Worm (Caenorhabditis elegans): Measurements from ENCODE around the gene catp-8.

catp-8 gene

ce11 chrIV:11491422-11491821 is 12.4 kb upstream of the catp-8 start:
- no peak for TF ChIP-seq ceh-9 (tag; optimal IDR thresholded peaks at IDR 0.05)
- TF ChIP-seq unc-3 (GFP tag; conservative IDR thresholded peaks at IDR 0.05), result no peak
- no peak for TF ChIP-seq unc-3 (tag; optimal IDR thresholded peaks at IDR 0.05)
- no peak for TF ChIP-seq sox-4 (tag; optimal IDR thresholded peaks at IDR 0.05)
- TF ChIP-seq unc-42 (tag; optimal IDR thresholded peaks at IDR 0.05), result no peak
- no peak for TF ChIP-seq pha-4 (tag; optimal IDR thresholded peaks at IDR 0.05)
- TF ChIP-seq che-1 (tag; optimal IDR thresholded peaks at IDR 0.05), result no peak
- no peak for TF ChIP-seq C08G9.2 (tag; optimal IDR thresholded peaks at IDR 0.05)
- no peak for TF ChIP-seq T23F11.4 (GFP tag; optimal IDR thresholded peaks at IDR 0.05)
- TF ChIP-seq ceh-19 (GFP tag; optimal IDR thresholded peaks at IDR 0.05), result no peak
- no peak for TF ChIP-seq hlh-15 (tag; optimal IDR thresholded peaks at IDR 0.05)
- TF ChIP-seq dve-1 (tag; optimal IDR thresholded peaks at IDR 0.05), result no peak

ce11 chrIV:11489610-11490339 is 10.7 kb upstream of the catp-8 start:
- TF ChIP-seq dmd-4 (tag; optimal IDR thresholded peaks at IDR 0.05; ENCODE audit: borderline replicate concordance), result no peak
- no peak for TF ChIP-seq pat-9 (tag; optimal IDR thresholded peaks at IDR 0.05)
- no peak for TF ChIP-seq fkh-10 (GFP tag; optimal IDR thresholded peaks at IDR 0.05)
- TF ChIP-seq nfya-1 (tag; optimal IDR thresholded peaks at IDR 0.05), result peak; percentile 25
- TF ChIP-seq npax-4 (tag; optimal IDR thresholded peaks at IDR 0.05), result no peak
- no peak for TF ChIP-seq pax-1 (tag; optimal IDR thresholded peaks at IDR 0.05)
- TF ChIP-seq ceh-34 (tag; optimal IDR thresholded peaks at IDR 0.05), result no peak
- TF ChIP-seq mec-3 (tag; optimal IDR thresholded peaks at IDR 0.05; ENCODE audit: borderline replicate concordance), result no peak
- peak; percentile 7 for TF ChIP-seq tbx-2 (tag; optimal IDR thresholded peaks at IDR 0.05)
- no peak for TF ChIP-seq unc-55 (GFP tag; optimal IDR thresholded peaks at IDR 0.05)
- TF ChIP-seq nhr-11 (tag; optimal IDR thresholded peaks at IDR 0.05), result no peak
- no peak for TF ChIP-seq ceh-9 (tag; optimal IDR thresholded peaks at IDR 0.05)
- no peak for TF ChIP-seq unc-42 (tag; optimal IDR thresholded peaks at IDR 0.05)
- TF ChIP-seq fax-1 (tag; optimal IDR thresholded peaks at IDR 0.05), result no peak
- peak; percentile 20 for TF ChIP-seq hlh-8 (tag; optimal IDR thresholded peaks at IDR 0.05)
- TF ChIP-seq C38D4.7 (GFP tag; optimal IDR thresholded peaks at IDR 0.05), result no peak
- TF ChIP-seq ceh-18 (tag; optimal IDR thresholded peaks at IDR 0.05), result peak; percentile 86
- TF ChIP-seq ceh-45 (GFP tag; IDR thresholded peaks at IDR 0.05), result no peak
- no peak for TF ChIP-seq ceh-30 (tag; optimal IDR thresholded peaks at IDR 0.05)
- no peak for TF ChIP-seq nhr-232 (tag; optimal IDR thresholded peaks at IDR 0.05)
- no peak for TF ChIP-seq elt-4 (tag; optimal IDR thresholded peaks at IDR 0.05)
- TF ChIP-seq ceh-2 (tag; optimal IDR thresholded peaks at IDR 0.05), result no peak
- TF ChIP-seq ceh-22 (tag; optimal IDR thresholded peaks at IDR 0.05), result no peak
- no peak for TF ChIP-seq F13H6.1 (tag; optimal IDR thresholded peaks at IDR 0.05)

- TF ChIP-seq nfya-1 (tag; optimal IDR thresholded peaks at IDR 0.05) (no peak), K09A11.1 (tag; optimal IDR thresholded peaks at IDR 0.05; ENCODE audit: insufficient read depth) (no peak), ama-1 (optimal IDR thresholded peaks at IDR 0.05) (no peak), pat-9 (tag; optimal IDR thresholded peaks at IDR 0.05) (no peak), syd-9 (tag; optimal IDR thresholded peaks at IDR 0.05) (no peak), ahr-1 (tag; optimal IDR thresholded peaks at IDR 0.05) (no peak), zip-5 (tag; optimal IDR thresholded peaks at IDR 0.05) (no peak), dve-1 (tag; optimal IDR thresholded peaks at IDR 0.05) (no peak), dmd-4 (tag; optimal IDR thresholded peaks at IDR 0.05; ENCODE audit: borderline replicate concordance) (no peak), hlh-13 (GFP tag; optimal IDR thresholded peaks at IDR 0.05) (no peak), sox-2 (GFP tag; IDR thresholded peaks at IDR 0.05) (no peak), ceh-30 (tag; optimal IDR thresholded peaks at IDR 0.05) (no peak)
These were observed 10.0 kb upstream of the catp-8 start for ce11 chrIV:11489077-11489476.
